Worm (Caenorhabditis elegans): Measurements from ENCODE around the gene sre-2.

sre-2 gene

DNA sequence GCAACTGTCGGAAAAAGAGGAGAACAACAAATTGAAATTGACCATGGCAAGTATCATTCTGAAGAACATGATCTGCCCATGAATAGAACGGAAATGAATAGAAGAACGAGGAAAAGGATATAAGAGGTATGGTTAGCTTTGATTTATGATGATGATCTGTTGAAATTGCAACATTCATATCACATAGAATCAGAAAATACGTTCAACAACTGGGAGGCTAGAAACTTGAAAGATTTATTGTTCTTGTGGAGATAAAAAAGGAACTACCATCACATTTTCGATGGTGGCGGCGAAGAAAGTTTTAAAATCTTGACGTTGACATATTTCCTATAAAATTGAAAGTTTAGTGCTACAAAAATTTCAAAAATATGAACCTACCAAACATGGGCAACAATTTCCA, 8.7 kb downstream of the sre-2 start:
- no peak for TF ChIP-seq W03F9.2 (tag; optimal IDR thresholded peaks at IDR 0.05)
- no peak for TF ChIP-seq him-1 (tag; optimal IDR thresholded peaks at IDR 0.05)
- no peak for TF ChIP-seq dao-5 (tag; optimal IDR thresholded peaks at IDR 0.05)

DNA sequence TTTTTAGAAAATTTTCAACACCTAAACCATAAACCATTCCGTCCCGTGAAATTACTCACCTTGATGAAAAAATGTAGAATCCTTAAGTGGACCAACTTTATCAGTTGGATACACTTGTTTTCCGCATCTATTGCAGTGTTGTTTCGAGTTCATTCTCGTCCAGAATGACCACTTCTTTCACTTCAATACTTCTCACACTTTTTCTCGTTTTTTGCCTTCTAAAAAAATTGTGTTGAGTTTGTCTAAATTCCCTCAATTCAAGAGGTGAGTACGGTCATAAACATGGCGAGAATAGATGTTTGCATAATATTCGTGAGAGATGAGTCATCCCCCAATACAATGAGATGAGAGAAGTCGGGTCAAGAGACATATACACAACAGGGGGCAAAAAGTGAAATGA, 9.4 kb downstream of the sre-2 start, which contains the start of gene ltd-1:
ltd-1 (minus strand) TSS at position 218 of the 400 bp plus-strand sequence.
- no peak for TF ChIP-seq him-1 (tag; optimal IDR thresholded peaks at IDR 0.05)
- no peak for TF ChIP-seq W03F9.2 (tag; optimal IDR thresholded peaks at IDR 0.05)
- no peak for TF ChIP-seq dao-5 (tag; optimal IDR thresholded peaks at IDR 0.05)

DNA sequence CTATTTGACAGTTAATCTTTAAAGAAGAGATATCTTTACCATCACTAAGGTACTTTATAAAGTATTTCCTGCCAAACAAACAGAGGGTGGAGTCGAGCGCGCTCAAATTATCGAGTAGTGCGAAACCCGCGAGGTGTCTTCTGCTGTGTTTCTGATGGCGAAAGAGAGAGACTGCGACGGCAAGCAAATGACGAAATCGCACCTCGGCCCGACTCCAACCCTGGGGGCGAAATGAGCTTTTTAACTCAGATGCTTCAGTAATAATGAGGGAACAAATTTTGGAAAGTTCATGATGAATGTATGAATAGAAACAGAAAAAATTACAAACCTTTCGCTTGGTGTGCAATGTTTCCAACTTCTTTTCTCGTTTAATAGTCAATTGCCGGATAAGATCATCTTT, 10.4 kb downstream of the sre-2 start:
- TF ChIP-seq him-1 (tag; optimal IDR thresholded peaks at IDR 0.05) (no peak), W03F9.2 (tag; optimal IDR thresholded peaks at IDR 0.05) (peak; percentile 41)

DNA sequence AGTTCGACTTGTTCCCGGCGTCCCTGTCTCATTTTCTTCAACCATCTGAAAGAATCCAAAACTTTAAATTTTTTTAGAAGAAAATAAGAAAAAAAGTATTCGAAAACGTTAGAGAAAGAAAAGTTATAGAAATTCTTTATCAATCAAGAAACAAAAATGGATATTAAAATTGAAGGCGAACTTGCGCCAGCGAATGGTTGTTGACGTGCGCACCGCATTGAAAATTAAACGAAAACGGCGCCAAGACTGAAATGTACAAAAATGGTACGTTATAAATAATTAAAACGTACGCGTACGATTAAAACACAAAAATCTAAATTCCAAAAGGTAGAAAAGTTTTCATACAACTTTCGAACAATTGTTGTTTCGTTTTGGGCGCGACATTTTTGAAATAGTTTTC, 15.1 kb downstream of the sre-2 start, which contains the start of gene K02C4.3:
K02C4.3 (minus strand) TSS at position 51 of the 400 bp plus-strand sequence.
- TF ChIP-seq dao-5 (tag; optimal IDR thresholded peaks at IDR 0.05): no peak
- TF ChIP-seq W03F9.2 (tag; optimal IDR thresholded peaks at IDR 0.05): peak; percentile 72
- no peak for TF ChIP-seq him-1 (tag; optimal IDR thresholded peaks at IDR 0.05)

DNA sequence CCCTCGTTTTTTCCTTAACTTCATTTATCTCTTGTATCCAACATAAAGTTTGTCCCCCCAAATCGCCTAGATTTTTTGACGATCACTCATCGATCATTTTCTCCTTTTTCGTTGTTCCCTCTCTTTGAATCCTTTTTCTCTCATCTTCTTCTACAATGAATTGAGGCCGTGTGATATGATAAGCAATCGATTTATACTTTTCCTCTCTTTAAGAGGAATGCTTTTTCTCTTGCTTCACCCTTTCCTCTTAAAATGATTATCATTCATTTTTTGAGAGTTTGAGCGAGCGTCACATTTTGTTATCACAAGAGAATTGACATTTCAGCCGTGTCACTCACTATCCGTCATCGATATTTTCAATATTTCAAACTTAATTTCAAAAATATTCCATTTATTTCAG, 23.9 kb downstream of the sre-2 start, which contains the start of gene K02C4.5:
K02C4.5 (plus strand) TSS at position 395 of the 400 bp plus-strand sequence.
- TF ChIP-seq W03F9.2 (tag; optimal IDR thresholded peaks at IDR 0.05) (no peak), dao-5 (tag; optimal IDR thresholded peaks at IDR 0.05) (no peak), him-1 (tag; optimal IDR thresholded peaks at IDR 0.05) (no peak)

DNA sequence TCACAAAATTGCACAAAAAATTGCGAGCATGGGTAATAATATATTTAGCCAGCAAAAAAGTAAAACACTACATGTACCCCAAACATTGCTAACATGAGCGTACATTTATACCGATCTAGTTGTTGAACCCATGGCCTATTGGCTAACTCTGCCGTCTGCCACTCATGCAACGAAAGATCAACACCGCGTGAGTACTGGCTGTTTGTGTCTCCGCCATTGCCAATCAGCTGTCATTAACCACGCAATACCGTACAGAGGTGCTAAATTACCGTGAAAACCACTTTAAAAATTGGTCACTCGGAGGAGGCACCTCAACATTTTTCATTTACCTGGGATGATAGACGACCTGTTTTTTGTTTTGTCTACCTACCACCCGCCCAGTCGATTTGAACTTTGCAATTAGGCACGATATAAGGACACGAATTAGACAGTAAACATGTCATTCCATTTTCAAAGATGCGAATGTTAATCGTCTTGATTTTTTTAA, 26.6 kb downstream of the sre-2 start, which contains the start of gene K02C4.2:
K02C4.2 (plus strand) TSS at position 437 of the 487 bp plus-strand sequence.
- peak; percentile 13 for TF ChIP-seq him-1 (tag; optimal IDR thresholded peaks at IDR 0.05)
- TF ChIP-seq dao-5 (tag; optimal IDR thresholded peaks at IDR 0.05): peak; percentile 83
- TF ChIP-seq W03F9.2 (tag; optimal IDR thresholded peaks at IDR 0.05): peak; percentile 46

DNA sequence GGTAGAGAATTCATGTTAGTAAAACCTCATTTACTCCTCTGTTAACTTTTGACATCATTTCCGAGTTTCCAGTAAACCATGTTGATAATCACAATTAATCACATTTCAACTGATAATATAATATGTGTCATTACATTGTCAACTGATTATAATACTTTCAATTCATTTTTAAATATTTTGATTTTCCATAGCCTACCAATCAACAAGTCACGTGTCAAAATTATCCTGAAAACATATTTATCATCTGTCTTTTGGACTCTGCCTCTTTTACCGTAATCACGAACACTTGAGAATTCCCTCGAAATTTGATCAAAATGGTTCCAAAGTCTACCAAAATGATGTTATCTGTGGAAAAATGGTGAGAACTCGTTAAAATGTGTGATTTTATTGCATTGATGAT, 27.9 kb downstream of the sre-2 start:
- TF ChIP-seq him-1 (tag; optimal IDR thresholded peaks at IDR 0.05) (no peak), dao-5 (tag; optimal IDR thresholded peaks at IDR 0.05) (no peak), W03F9.2 (tag; optimal IDR thresholded peaks at IDR 0.05) (no peak)

DNA sequence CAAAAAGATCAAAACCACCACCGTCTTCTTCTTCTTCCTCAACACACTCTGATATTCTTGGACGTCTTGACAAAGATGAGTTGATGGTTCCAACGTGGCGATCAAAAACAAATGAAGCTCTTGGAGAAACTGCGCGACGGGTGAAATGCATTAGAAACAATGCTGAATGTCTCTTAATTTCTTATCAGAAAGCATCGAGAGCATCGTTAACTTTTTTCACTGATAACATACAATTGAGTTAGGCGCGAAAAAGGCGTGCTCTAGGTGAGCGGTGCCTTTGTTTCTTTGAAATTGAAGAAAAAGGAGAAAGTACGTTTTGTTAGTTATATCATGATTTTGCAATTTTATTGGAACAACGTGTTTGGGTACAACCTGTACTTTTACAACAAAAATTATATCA, 28.7 kb downstream of the sre-2 start, which contains the start of gene gpcp-2:
gpcp-2 (minus strand) TSS at position 153 of the 400 bp plus-strand sequence.
- TF ChIP-seq W03F9.2 (tag; optimal IDR thresholded peaks at IDR 0.05): no peak
- no peak for TF ChIP-seq dao-5 (tag; optimal IDR thresholded peaks at IDR 0.05)
- TF ChIP-seq him-1 (tag; optimal IDR thresholded peaks at IDR 0.05): no peak

DNA sequence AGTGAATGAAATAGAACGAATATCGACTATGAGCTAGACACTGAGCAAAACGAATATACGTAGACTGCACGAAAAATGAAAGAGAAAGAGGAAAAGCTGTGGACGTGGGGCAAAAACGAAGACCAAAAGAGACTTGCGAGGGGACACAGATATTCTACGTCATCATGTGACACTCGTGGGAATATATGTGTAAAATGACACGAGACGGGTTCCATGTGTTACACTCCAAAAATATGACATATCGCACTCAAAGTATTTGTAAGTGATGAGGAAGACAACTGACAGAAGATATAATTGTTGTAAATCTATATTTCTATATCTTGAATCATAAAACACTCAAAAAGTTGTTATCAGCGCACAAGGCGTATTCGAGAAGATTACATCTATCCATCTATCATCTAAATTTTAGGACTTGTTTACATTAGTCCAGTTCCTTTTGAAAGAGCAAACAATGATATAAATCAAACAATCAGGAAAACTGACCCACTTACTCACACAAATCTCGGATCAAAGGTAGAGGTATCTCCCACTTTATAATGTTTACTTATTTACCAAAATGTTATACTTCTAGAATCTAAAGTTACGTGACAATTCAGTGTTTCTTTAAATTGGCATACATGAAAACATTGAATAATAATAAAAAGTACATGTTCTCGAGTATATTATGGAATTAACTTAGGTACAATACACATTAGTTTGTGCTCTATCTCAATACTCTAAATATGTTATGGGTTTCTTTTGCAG, 30.0 kb downstream of the sre-2 start:
- TF ChIP-seq dao-5 (tag; optimal IDR thresholded peaks at IDR 0.05) (no peak), W03F9.2 (tag; optimal IDR thresholded peaks at IDR 0.05) (no peak), him-1 (tag; optimal IDR thresholded peaks at IDR 0.05) (peak; percentile 31)

DNA sequence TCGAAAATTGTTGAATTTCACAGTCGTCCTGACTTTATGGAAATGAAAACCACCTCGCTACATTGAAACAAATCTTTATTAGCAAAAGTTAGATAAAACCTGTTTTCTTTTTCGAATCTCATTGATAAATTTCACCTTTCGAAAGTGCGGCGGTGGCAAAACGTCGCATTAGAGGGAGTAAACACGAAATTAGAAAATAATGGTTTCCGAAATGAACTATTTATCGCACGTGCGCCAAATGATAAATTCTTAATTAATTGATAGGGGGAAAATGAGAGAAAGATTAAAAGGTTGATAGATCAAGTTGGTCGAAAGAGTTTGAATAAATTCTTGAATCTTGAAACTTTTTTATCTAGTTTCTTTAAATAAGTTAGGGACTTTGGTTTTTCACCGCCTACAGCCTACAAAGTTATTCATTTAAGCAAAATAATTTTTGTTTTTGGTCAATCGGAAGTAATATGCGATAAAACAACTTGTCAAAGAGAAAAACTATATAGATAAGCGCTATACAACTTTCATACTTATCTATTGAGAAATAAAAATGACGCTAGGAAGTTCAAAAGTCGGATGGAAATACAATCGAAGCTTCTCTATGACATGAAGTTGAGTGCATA, 30.8 kb downstream of the sre-2 start:
- TF ChIP-seq W03F9.2 (tag; optimal IDR thresholded peaks at IDR 0.05): no peak
- no peak for TF ChIP-seq dao-5 (tag; optimal IDR thresholded peaks at IDR 0.05)
- no peak for TF ChIP-seq him-1 (tag; optimal IDR thresholded peaks at IDR 0.05)

DNA sequence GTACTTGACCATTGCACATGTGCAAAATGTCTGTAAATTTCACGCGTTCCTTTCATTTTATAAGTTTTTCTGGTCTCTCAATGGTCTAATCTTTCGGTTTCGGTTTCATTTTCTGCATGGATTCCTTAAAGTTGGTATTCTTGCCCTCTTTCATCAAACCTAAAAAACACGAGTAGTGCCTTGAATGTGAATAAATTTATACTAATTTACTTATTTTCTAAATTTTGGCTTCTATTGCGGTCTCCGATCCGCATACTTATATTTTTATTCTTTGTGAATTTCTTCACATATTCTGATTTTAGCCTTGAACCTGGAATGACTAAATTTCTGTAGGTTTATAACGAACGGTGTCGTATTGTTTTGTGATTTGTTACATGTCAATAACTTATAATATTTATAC, 36.0 kb downstream of the sre-2 start, which contains the start of gene pdha-1:
pdha-1 (plus strand) TSS at position 301 of the 400 bp plus-strand sequence.
- TF ChIP-seq W03F9.2 (tag; optimal IDR thresholded peaks at IDR 0.05) (no peak), dao-5 (tag; optimal IDR thresholded peaks at IDR 0.05) (no peak), him-1 (tag; optimal IDR thresholded peaks at IDR 0.05) (no peak)

DNA sequence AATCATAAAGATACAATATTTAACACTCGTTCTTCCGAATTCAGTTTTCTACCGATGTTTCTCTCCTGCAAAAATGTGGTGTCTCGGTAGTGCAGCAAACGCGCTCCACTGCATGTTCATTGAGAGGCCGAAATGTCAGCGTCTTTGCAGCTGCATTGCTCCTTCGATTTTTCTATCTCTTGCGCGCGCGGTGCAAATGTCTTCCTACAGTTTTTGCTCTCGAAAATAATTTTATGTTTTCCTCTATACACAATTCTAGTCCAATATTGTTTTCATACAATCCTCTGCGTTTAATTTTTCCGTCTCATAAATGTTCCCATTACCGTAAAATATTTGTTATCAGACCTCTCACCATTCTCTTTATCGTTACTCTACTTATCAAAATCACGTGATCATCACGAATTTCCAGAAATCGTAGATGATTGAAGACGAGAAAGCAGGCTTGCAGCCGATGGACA, 39.6 kb downstream of the sre-2 start, which contains the start of gene ufd-2:
ufd-2 (plus strand) TSS at position 408 of the 458 bp plus-strand sequence.
- TF ChIP-seq dao-5 (tag; optimal IDR thresholded peaks at IDR 0.05) (no peak), W03F9.2 (tag; optimal IDR thresholded peaks at IDR 0.05) (peak; percentile 66)

DNA sequence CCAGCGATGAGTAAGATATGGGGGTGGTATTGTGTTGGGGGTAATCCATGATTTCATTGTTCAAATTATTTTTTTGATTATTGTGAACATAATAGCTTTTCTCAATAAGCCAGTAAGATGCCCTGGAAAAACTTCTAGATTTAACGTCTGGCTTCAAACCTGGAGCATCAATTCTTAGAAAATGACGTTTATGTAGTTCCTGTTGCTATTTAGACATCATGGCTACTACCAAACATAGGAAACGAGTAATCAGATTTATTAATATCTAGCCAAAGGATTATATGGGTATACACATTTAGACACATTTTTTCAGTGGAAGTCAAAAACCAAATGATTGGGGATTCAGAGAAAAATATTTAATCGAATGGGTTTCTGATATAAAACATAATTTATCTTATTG, 42.4 kb downstream of the sre-2 start:
- TF ChIP-seq W03F9.2 (tag; optimal IDR thresholded peaks at IDR 0.05): no peak
- no peak for TF ChIP-seq him-1 (tag; optimal IDR thresholded peaks at IDR 0.05)
- no peak for TF ChIP-seq dao-5 (tag; optimal IDR thresholded peaks at IDR 0.05)

DNA sequence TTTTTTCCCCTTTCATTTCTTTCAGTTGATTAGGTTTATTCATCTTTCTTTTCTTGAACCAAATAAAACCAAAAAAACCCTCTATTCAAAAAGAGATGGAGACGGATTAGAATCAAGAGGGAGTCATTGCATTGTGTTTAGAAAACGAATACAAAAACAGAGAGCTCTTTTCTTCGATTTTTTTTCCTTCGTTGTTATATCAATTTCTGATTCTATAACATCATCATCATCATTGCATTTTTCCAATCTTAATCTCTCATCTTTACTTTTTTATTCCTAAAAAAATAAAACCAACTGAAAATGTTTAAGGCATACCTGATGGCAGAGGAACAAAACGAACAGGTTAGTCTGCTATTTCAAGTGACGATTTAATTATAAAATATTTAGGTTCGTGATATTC, 43.2 kb downstream of the sre-2 start, which contains the start of gene T05H10.8:
T05H10.8 (plus strand) TSS at position 301 of the 400 bp plus-strand sequence.
- no peak for TF ChIP-seq W03F9.2 (tag; optimal IDR thresholded peaks at IDR 0.05)
- TF ChIP-seq dao-5 (tag; optimal IDR thresholded peaks at IDR 0.05): no peak
- no peak for TF ChIP-seq him-1 (tag; optimal IDR thresholded peaks at IDR 0.05)

Measured in whole organism, L4/young adult.